Fruit fly (Drosophila melanogaster) S2 (cell line): ENCODE measurements around the gene klg.

Experiments used
- CG8478 ChIP-seq: fragments of >200 bp; optimal IDR thresholded peaks from 2 replicates; lab custom pipeline; 2018
- CTCF ChIP-seq, 2 experiments: fragments of >200 bp; optimal IDR thresholded peaks; 2 replicates each; lab custom pipeline; 2018

klg gene

DNA sequence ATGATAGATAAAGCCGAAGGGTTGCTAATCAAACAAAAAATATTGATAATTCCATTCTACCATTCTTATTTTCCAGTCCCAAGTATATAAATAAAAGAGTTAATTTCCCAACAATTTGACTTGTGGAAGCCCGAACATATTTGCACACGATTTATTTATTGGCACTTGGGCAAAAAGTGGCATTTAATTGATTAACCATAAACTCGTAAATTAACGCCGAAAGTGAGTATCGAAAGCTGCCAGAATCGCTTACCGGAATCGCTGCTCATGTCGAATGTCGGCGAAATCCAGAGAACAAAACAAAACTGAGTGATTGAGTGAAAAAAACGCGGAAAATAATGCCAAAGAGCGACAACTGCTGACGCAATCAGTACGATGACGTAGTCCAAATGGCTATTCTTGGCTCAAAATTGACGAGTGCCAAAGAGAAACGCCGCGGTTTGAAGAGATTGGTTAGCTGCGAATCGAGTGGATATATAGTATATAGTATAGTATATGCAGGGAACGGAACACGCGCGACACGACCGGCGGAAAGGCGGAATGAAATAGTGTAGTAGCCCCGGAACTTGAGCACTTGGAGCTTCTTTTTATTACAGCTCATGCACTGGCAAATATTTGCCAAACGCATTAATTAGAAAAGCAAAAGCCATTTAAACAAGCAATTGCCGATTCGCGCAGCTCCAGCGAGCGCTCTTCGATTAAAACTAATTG, 99.0 kb downstream of the klg start, which contains the start of gene Nha2:
TSS of gene Nha2 (minus strand) at position 617 of the 711 bp plus-strand sequence.
- no peak for TF ChIP-seq CTCF (optimal IDR thresholded peaks at IDR 0.05; lab: Kevin White, UChicago)
- no peak for TF ChIP-seq CG8478

DNA sequence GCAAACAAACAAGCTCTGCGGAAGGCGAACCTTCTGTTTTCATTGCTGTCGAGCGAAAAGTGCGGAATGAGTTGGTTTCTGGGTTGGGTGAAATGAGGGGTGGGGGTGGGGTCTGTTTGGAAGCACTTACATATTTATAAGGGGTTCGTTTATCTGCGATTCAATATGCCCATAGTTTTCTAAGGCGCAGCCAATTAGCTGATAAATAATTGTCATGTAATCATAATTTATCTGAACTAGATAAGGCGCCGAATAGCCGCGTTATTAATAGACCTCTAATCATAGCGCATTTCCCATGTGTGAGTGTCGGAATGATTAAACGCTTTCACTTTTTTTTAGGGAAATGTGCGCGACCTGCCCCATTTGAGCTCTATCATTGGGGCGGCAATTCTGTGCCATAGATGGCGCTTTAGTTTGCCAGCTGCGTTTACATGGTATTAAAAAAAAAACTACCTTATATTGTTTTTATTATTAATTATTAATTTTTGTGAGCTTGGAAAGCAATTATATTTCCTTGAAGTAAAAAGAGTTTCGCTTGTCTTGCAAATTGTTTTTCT, 99.6 kb downstream of the klg start:
- TF ChIP-seq CTCF (optimal IDR thresholded peaks at IDR 0.05; lab: Kevin White, UChicago) (peak; percentile 34 to 43), CG8478 (no peak)

DNA sequence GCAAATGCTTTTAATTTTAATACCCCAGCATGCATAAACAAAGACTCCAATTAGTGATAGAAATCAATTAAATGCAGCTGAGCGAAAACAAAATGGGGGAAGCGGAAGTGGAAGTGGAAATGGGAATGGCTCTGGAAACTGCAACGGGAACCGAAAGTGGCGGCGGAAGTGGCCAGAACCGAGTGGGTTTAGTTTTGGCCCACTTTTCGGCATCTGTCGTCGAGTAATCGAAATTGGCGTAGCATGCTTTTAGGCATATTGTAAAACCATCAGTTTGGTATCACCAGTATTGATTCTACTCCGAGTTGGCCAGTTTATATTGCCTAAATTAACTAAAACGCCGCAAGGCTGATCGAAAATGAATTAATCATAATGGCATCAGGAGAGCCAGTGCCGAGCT, 105.1 kb downstream of the klg start:
- TF ChIP-seq CG8478 (no peak), CTCF (optimal IDR thresholded peaks at IDR 0.05; lab: Kevin White, UChicago) (no peak)

- TF ChIP-seq CG8478 (no peak), CTCF (optimal IDR thresholded peaks at IDR 0.05; lab: Kevin White, UChicago) (no peak)
Observed at dm6 chr3R:23009480-23010115, 110.5 kb downstream of the klg start.

dm6 chr3R:23010406-23010805, 111.3 kb downstream of the klg start, which contains the start of gene CG34375:
Gene CG34375, minus strand, starts transcription at chr3R:23010562.
- TF ChIP-seq CG8478 (no peak), CTCF (optimal IDR thresholded peaks at IDR 0.05; lab: Kevin White, UChicago) (no peak)
